Worm (Caenorhabditis elegans) whole organism, L3 larva: ENCODE results near the gene fbxa-142.

Experiments
- ZK546.5 ChIP-seq: sonication (generic microtip); optimal IDR thresholded peaks from 2 replicates; lab custom pipeline; 2017; ENCODE audit warnings: missing biosample characterization, missing genetic modification characterization
- ceh-9 ChIP-seq: sonication (generic microtip); optimal IDR thresholded peaks from 2 replicates; lab custom pipeline; 2018; ENCODE audit warnings: missing biosample characterization, missing genetic modification characterization
- elt-1 ChIP-seq: fragments of 150-350 bp; optimal IDR thresholded peaks from 2 replicates; lab custom pipeline; 2014; ENCODE audit warnings: missing biosample characterization, missing genetic modification characterization
- lin-15B ChIP-seq: fragments of 150-350 bp; optimal IDR thresholded peaks from 2 replicates; lab custom pipeline; 2014; ENCODE audit warnings: missing biosample characterization, missing genetic modification characterization
- lin-39 ChIP-seq: fragments of 150-350 bp; optimal IDR thresholded peaks from 2 replicates; lab custom pipeline; 2018; ENCODE audit warnings: missing biosample characterization, missing genetic modification reagents, missing genetic modification characterization
- mdl-1 ChIP-seq: fragments of 150-350 bp; optimal IDR thresholded peaks from 2 replicates; lab custom pipeline; 2014; ENCODE audit warnings: missing biosample characterization, missing genetic modification characterization
- nhr-12 ChIP-seq: fragments of 150-350 bp; optimal IDR thresholded peaks from 2 replicates; lab custom pipeline; 2014; ENCODE audit warnings: missing biosample characterization, missing genetic modification characterization
- nhr-237 ChIP-seq: fragments of 150-350 bp; optimal IDR thresholded peaks from 2 replicates; lab custom pipeline; 2014; ENCODE audit warnings: missing biosample characterization, missing genetic modification characterization
- pha-4 ChIP-seq: fragments of 150-350 bp; optimal IDR thresholded peaks from 2 replicates; lab custom pipeline; 2014; ENCODE audit warnings: missing biosample characterization, missing genetic modification reagents, missing genetic modification characterization
- zag-1 ChIP-seq: fragments of 150-350 bp; optimal IDR thresholded peaks from 2 replicates; lab custom pipeline; 2014; ENCODE audit warnings: missing biosample characterization, missing genetic modification characterization
- ztf-11 ChIP-seq: fragments of 150-350 bp; optimal IDR thresholded peaks from 2 replicates; lab custom pipeline; 2014; ENCODE audit warnings: missing biosample characterization, missing genetic modification characterization

DNA sequence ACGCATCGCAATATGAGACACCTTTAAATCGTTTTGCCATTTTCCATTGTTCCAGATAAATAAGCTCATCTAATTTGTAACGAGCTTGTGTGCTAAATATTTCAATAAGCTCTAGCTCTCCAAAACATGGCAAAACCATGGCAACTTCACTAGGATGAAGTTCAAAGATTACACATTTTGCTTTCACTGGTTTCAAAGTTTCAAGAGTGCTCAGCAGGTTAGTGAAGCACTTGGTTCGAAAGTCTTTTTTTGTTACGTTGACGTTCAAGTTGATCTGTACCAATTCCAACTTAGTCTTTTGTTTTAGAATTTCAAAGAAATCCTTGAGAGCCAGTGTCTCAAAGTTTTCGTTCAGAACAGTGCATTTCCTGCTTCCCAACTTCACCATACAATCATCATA, 11.2 kb upstream of the fbxa-142 start, which contains the start of gene fbxa-18:
- TF ChIP-seq nhr-237 (no peak), nhr-12 (tag; lab: Kevin White, UChicago) (no peak), lin-39 (tag; lab: Kevin White, UChicago) (no peak), ZK546.5 (tag; lab: Kevin White, UChicago) (no peak), zag-1 (tag; lab: Kevin White, UChicago) (no peak), elt-1 (no peak), pha-4 (tag; lab: Kevin White, UChicago) (no peak), lin-15B (tag; lab: Kevin White, UChicago) (no peak), mdl-1 (tag; lab: Kevin White, UChicago) (no peak), ztf-11 (tag; lab: Kevin White, UChicago) (no peak), ceh-9 (tag; lab: Kevin White, UChicago) (no peak)
